Worm (Caenorhabditis elegans) whole organism, L4 larva: ENCODE results near the gene F58D2.5.

Experiments used
- F10B5.3 ChIP-seq: sonication (generic microtip); optimal IDR thresholded peaks from 2 replicates; lab custom pipeline; 2016; ENCODE audit warnings: mild to moderate bottlenecking, missing genetic modification characterization, missing compliant biosample characterization
- F26F4.8 ChIP-seq: fragments of 200-800 bp; sonication (Bioruptor generic); conservative IDR thresholded peaks from 2 replicates; pipeline ENCODE4 v1.3.6; 2022; ENCODE audit warnings: missing genetic modification characterization, missing compliant biosample characterization
- F49E8.2 ChIP-seq: sonication (generic microtip); optimal IDR thresholded peaks from 2 replicates; lab custom pipeline; 2016; ENCODE audit warnings: missing compliant biosample characterization, mild to moderate bottlenecking, missing genetic modification characterization, borderline replicate concordance
- R02D3.7 ChIP-seq: fragments of 150-350 bp; sonication (generic microtip); optimal IDR thresholded peaks from 3 replicates; lab custom pipeline; 2014; ENCODE audit warnings: missing biosample characterization, missing genetic modification characterization
- T20F7.1 ChIP-seq: fragments of 200-800 bp; sonication (Bioruptor generic); optimal IDR thresholded peaks from 2 replicates; lab custom pipeline; 2018; ENCODE audit warnings: mild to moderate bottlenecking, missing genetic modification characterization, missing compliant biosample characterization
- Y105C5A.15 ChIP-seq: fragments of 200-800 bp; sonication (Bioruptor generic); IDR thresholded peaks from 2 replicates; pipeline ENCODE4 v1.3.6; 2022; ENCODE audit warnings: missing genetic modification characterization, missing compliant biosample characterization
- Y48G9A.11 ChIP-seq: fragments of 200-800 bp; sonication (Bioruptor generic); IDR thresholded peaks from 2 replicates; pipeline ENCODE4 v1.3.6; 2022; ENCODE audit warnings: missing genetic modification reagents, missing genetic modification characterization, missing compliant biosample characterization
- Y75B8A.6 ChIP-seq: fragments of 200-800 bp; sonication (Bioruptor generic); IDR thresholded peaks from 2 replicates; pipeline ENCODE4 v1.3.6; 2022; ENCODE audit warnings: missing genetic modification reagents, missing genetic modification characterization, missing compliant biosample characterization
- ZK337.2 ChIP-seq: fragments of 200-800 bp; sonication (Bioruptor generic); IDR thresholded peaks from 2 replicates; pipeline ENCODE4 v1.3.6; 2022; ENCODE audit warnings: missing genetic modification reagents, missing genetic modification characterization, missing compliant biosample characterization
- aly-2 ChIP-seq: sonication (generic microtip); optimal IDR thresholded peaks from 2 replicates; lab custom pipeline; 2018; ENCODE audit warnings: missing biosample characterization, missing genetic modification characterization
- ceh-20 ChIP-seq: fragments of 200-800 bp; sonication (Bioruptor generic); IDR thresholded peaks from 2 replicates; pipeline ENCODE4 v1.3.6; 2022; ENCODE audit warnings: missing genetic modification reagents, missing genetic modification characterization, missing compliant biosample characterization
- ces-1 ChIP-seq: fragments of 150-350 bp; sonication (generic microtip); optimal IDR thresholded peaks from 4 replicates; lab custom pipeline; 2014; ENCODE audit warnings: missing biosample characterization, missing genetic modification reagents, missing genetic modification characterization
- cey-2 ChIP-seq: sonication (generic microtip); optimal IDR thresholded peaks from 3 replicates; lab custom pipeline; 2017; ENCODE audit warnings: missing genetic modification characterization, mild to moderate bottlenecking, missing compliant biosample characterization, antibody characterized with exemption, borderline replicate concordance; ENCODE audit not compliant: insufficient read depth
- daf-12 ChIP-seq: fragments of 150-350 bp; optimal IDR thresholded peaks from 2 replicates; lab custom pipeline; 2014; ENCODE audit warnings: missing biosample characterization, missing genetic modification reagents, missing genetic modification characterization
- daf-19 ChIP-seq: fragments of 200-800 bp; sonication (Bioruptor generic); conservative IDR thresholded peaks from 2 replicates; pipeline ENCODE4 v1.3.6; 2022; ENCODE audit warnings: missing genetic modification characterization, missing compliant biosample characterization
- dmd-6 ChIP-seq: fragments of 200-800 bp; sonication (Bioruptor generic); IDR thresholded peaks from 2 replicates; pipeline ENCODE4 v1.3.6; 2022; ENCODE audit warnings: missing genetic modification reagents, missing genetic modification characterization, missing compliant biosample characterization
- dmd-9 ChIP-seq: fragments of 200-800 bp; sonication (Bioruptor generic); IDR thresholded peaks from 2 replicates; pipeline ENCODE4 v1.3.6; 2022; ENCODE audit warnings: missing genetic modification reagents, missing genetic modification characterization, missing compliant biosample characterization
- duxl-1 ChIP-seq: sonication (generic microtip); optimal IDR thresholded peaks from 2 replicates; lab custom pipeline; 2016; ENCODE audit warnings: mild to moderate bottlenecking, missing genetic modification characterization, moderate library complexity, missing compliant biosample characterization; ENCODE audit not compliant: poor library complexity
- egl-43 ChIP-seq: fragments of 200-800 bp; sonication (Bioruptor generic); IDR thresholded peaks from 2 replicates; pipeline ENCODE4 v1.3.6; 2022; ENCODE audit warnings: missing genetic modification reagents, missing genetic modification characterization, missing compliant biosample characterization
- fkh-10 ChIP-seq: fragments of 150-350 bp; optimal IDR thresholded peaks from 2 replicates; lab custom pipeline; 2014; ENCODE audit warnings: missing biosample characterization, missing genetic modification reagents, missing genetic modification characterization
- hlh-30 ChIP-seq: sonication (generic microtip); optimal IDR thresholded peaks from 2 replicates; lab custom pipeline; 2017; ENCODE audit warnings: antibody characterized with exemption, mild to moderate bottlenecking, missing genetic modification characterization, missing compliant biosample characterization; ENCODE audit not compliant: insufficient read depth
- jun-1 ChIP-seq: fragments of 150-350 bp; optimal IDR thresholded peaks from 2 replicates; lab custom pipeline; 2014; ENCODE audit warnings: missing biosample characterization, missing genetic modification reagents, missing genetic modification characterization
- lim-7 ChIP-seq: fragments of 200-800 bp; sonication (Bioruptor generic); IDR thresholded peaks from 2 replicates; pipeline ENCODE4 v1.3.6; 2022; ENCODE audit warnings: missing genetic modification characterization, missing compliant biosample characterization
- lin-1 ChIP-seq: fragments of 200-800 bp; sonication (Bioruptor generic); IDR thresholded peaks from 2 replicates; pipeline ENCODE4 v1.3.6; 2022; ENCODE audit warnings: missing genetic modification reagents, missing genetic modification characterization, missing compliant biosample characterization
- lin-29 ChIP-seq: fragments of 200-800 bp; sonication (Bioruptor generic); IDR thresholded peaks from 2 replicates; pipeline ENCODE4 v1.3.6; 2022; ENCODE audit warnings: missing genetic modification reagents, missing genetic modification characterization, missing compliant biosample characterization
- lin-38 ChIP-seq: fragments of 200-800 bp; sonication (Bioruptor generic); IDR thresholded peaks from 2 replicates; pipeline ENCODE4 v1.3.6; 2022; ENCODE audit warnings: missing genetic modification reagents, missing genetic modification characterization, missing compliant biosample characterization
- lir-3 ChIP-seq: sonication (generic microtip); optimal IDR thresholded peaks from 2 replicates; lab custom pipeline; 2016; ENCODE audit warnings: mild to moderate bottlenecking, missing genetic modification characterization, missing compliant biosample characterization
- mdl-1 ChIP-seq, 2 experiments: fragments of 150-350 bp in 1 of 2; sonication (generic microtip) in 1 of 2; optimal IDR thresholded peaks; 2 replicates each; lab custom pipeline; 2014 to 2017; ENCODE audit warnings: missing biosample characterization in 2 of 2, missing genetic modification characterization in 2 of 2
- mdt-29 ChIP-seq: fragments of 200-800 bp; sonication (Bioruptor generic); IDR thresholded peaks from 2 replicates; pipeline ENCODE4 v1.3.6; 2022; ENCODE audit warnings: missing genetic modification reagents, missing genetic modification characterization, missing compliant biosample characterization
- nhr-10 ChIP-seq: fragments of 150-350 bp; optimal IDR thresholded peaks from 2 replicates; lab custom pipeline; 2014; ENCODE audit warnings: missing biosample characterization, missing genetic modification characterization
- nhr-11 ChIP-seq: fragments of 150-350 bp; optimal IDR thresholded peaks from 2 replicates; lab custom pipeline; 2014; ENCODE audit warnings: missing biosample characterization, missing genetic modification characterization
- nhr-111 ChIP-seq: fragments of 200-800 bp; sonication (Bioruptor generic); optimal IDR thresholded peaks from 2 replicates; lab custom pipeline; 2018; ENCODE audit warnings: mild to moderate bottlenecking, missing genetic modification characterization, missing compliant biosample characterization
- nhr-237 ChIP-seq: sonication (generic microtip); optimal IDR thresholded peaks from 2 replicates; lab custom pipeline; 2017; ENCODE audit warnings: missing biosample characterization, missing genetic modification characterization
- nhr-25 ChIP-seq: sonication (generic microtip); optimal IDR thresholded peaks from 2 replicates; lab custom pipeline; 2017; ENCODE audit warnings: missing genetic modification characterization, mild to moderate bottlenecking, missing compliant biosample characterization, antibody characterized with exemption, moderate library complexity, borderline replicate concordance; ENCODE audit not compliant: insufficient read depth
- nhr-28 ChIP-seq: fragments of 150-350 bp; optimal IDR thresholded peaks from 2 replicates; lab custom pipeline; 2014; ENCODE audit warnings: missing biosample characterization, missing genetic modification characterization
- nhr-42 ChIP-seq: fragments of 200-800 bp; sonication (Bioruptor generic); IDR thresholded peaks from 2 replicates; pipeline ENCODE4 v1.3.6; 2022; ENCODE audit warnings: missing genetic modification characterization, missing compliant biosample characterization
- nhr-76 ChIP-seq: fragments of 150-350 bp; optimal IDR thresholded peaks from 2 replicates; lab custom pipeline; 2014; ENCODE audit warnings: missing biosample characterization, missing genetic modification characterization
- nhr-77 ChIP-seq: fragments of 150-350 bp; optimal IDR thresholded peaks from 2 replicates; lab custom pipeline; 2014; ENCODE audit warnings: missing biosample characterization, missing genetic modification characterization
- rbr-2 ChIP-seq: sonication (generic microtip); optimal IDR thresholded peaks from 2 replicates; lab custom pipeline; 2016; ENCODE audit warnings: missing genotype, missing genetic modification characterization, missing compliant biosample characterization
- saeg-2 ChIP-seq: fragments of 200-800 bp; sonication (Bioruptor generic); IDR thresholded peaks from 2 replicates; pipeline ENCODE4 v1.3.6; 2022; ENCODE audit warnings: missing genetic modification reagents, missing genetic modification characterization, missing compliant biosample characterization
- sdz-12 ChIP-seq: fragments of 200-800 bp; sonication (Bioruptor generic); optimal IDR thresholded peaks from 2 replicates; lab custom pipeline; 2018; ENCODE audit warnings: mild to moderate bottlenecking, missing genetic modification characterization, missing compliant biosample characterization
- unc-130 ChIP-seq: sonication (generic microtip); optimal IDR thresholded peaks from 2 replicates; lab custom pipeline; 2016; ENCODE audit warnings: missing genetic modification reagents, missing genetic modification characterization, missing compliant biosample characterization
- zag-1 ChIP-seq: fragments of 150-350 bp; optimal IDR thresholded peaks from 2 replicates; lab custom pipeline; 2014; ENCODE audit warnings: missing biosample characterization, missing genetic modification characterization
- zfp-3 ChIP-seq: fragments of 200-800 bp; sonication (Bioruptor generic); conservative IDR thresholded peaks from 2 replicates; pipeline ENCODE4 v1.3.6; 2022; ENCODE audit warnings: missing genetic modification reagents, missing genetic modification characterization, missing compliant biosample characterization
- ztf-11 ChIP-seq: fragments of 150-350 bp; optimal IDR thresholded peaks from 2 replicates; lab custom pipeline; 2014; ENCODE audit warnings: missing biosample characterization, missing genetic modification characterization

Gene F58D2.5

DNA sequence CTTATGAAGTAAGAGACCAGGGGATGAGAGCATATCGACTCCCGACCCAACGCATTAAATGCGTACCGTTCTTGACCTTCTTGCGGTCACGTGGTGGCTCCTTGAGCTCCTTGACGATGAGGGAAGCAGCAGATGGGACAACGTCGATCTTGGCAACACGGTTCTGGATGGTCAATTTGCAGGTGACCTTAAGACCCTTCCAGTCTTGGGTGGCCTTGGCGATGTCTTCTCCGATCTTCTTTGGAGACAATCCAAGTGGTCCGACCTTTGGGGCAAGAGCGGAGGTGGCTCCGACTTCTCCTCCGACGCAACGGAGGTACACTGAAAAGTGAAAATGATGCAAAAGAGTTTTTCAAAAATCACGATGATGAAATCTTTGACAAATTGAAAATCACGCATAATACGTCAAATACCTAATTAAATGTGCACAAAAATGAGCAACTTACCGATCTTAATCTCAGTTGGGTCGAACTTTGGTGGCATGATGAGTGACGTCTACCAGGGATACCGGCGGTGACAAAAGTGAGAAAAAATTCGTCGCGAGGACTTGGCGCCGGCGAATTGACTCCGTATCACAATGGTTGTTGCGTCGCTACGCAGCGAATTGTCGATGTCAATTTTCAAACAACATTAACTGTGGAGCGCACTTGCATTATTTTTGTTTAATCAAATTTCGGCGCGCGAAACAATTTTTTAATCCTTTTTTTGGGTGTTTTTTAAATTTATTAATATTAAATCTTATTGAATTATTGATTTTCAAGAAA is 47.1 kb upstream of the F58D2.5 start, which contains the start of gene rpl-12 (continued):
- peak; percentile 70 for TF ChIP-seq aly-2 (tag; lab: Kevin White, UChicago)
- peak; percentile 94 for TF ChIP-seq dmd-9
- TF ChIP-seq ces-1 (GFP tag; lab: Kevin White, UChicago): peak; percentile 97
- TF ChIP-seq R02D3.7 (tag; lab: Kevin White, UChicago): no peak
- TF ChIP-seq Y105C5A.15 (GFP tag; lab: Robert Waterston, UW): no peak
- peak; percentile 93 for TF ChIP-seq jun-1 (tag; lab: Kevin White, UChicago)
- TF ChIP-seq F26F4.8 (GFP tag; lab: Robert Waterston, UW): no peak

DNA sequence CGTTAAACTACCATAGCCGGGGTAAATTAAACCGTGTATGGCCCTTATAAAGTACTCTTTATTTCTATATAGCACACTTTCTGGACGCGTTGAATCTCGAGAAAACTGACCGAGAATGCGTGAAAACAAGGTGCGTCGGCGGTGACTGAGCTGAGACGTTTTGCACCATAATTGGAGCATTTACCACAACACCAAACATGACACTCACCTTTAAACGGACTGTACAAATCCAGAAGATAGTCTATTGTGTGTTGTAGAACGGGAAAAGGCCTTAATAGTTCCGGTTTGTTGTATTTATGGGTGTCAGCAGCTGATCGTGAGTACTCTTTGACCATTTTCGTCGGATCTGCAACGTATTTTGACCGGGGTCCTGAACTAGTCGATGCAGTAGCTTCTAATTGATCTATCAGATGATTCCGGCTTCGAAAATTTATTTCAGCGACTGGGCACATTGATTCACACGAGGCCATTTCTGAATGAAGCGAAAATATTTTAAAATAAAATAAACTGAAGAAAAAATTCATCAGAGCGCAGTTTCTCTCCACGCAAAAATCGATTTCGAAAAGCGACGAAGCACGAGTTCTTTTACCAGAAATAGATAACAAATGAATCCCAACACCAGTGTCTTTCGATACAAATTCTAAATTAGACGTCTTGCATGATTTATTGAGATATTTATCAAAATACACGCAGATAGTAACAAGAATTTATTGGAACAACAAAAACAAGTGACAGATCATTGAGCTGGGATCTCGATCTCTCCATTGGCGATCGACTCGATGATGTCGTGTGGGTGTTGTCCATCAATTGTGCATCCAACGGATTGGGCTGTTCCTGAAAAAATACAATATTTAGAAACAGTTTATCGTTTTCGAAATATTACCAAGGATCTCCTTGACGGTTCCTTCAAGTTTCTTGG is 46.1 kb upstream of the F58D2.5 start, which contains the start of gene tag-115:
Gene tag-115 (minus strand): TSS at position 472 of the 919 bp plus-strand sequence.
- TF ChIP-seq nhr-76: no peak
- TF ChIP-seq Y75B8A.6 (GFP tag; lab: Robert Waterston, UW): 0 out of 2 replicates have a peak, but pooled peaks have one; percentile 34
- TF ChIP-seq ceh-20 (GFP tag; lab: Robert Waterston, UW): no peak
- TF ChIP-seq F10B5.3 (tag; lab: Kevin White, UChicago): no peak
- no peak for TF ChIP-seq sdz-12 (GFP tag; lab: Kevin White, UChicago)
- peak; percentile 53; the same call in 1 of the 2 replicates for TF ChIP-seq lin-1 (GFP tag; lab: Robert Waterston, UW)
- TF ChIP-seq ZK337.2 (GFP tag; lab: Robert Waterston, UW): no peak
- TF ChIP-seq nhr-42: no peak
- peak; percentile 50; the same call in 1 of the 2 replicates for TF ChIP-seq Y48G9A.11 (GFP tag; lab: Robert Waterston, UW)
- no peak for TF ChIP-seq nhr-77 (tag; lab: Kevin White, UChicago)
- TF ChIP-seq hlh-30 (tag; lab: Kevin White, UChicago): peak; percentile 25
- peak; percentile 9 for TF ChIP-seq nhr-25
- TF ChIP-seq nhr-111 (GFP tag; lab: Kevin White, UChicago): no peak
- TF ChIP-seq nhr-237 (tag; lab: Kevin White, UChicago): no peak
- no peak for TF ChIP-seq rbr-2
- no peak for TF ChIP-seq zfp-3
- no peak for TF ChIP-seq saeg-2 (GFP tag; lab: Robert Waterston, UW)
- TF ChIP-seq ces-1 (GFP tag; lab: Kevin White, UChicago): no peak
- no peak for TF ChIP-seq nhr-10 (tag; lab: Kevin White, UChicago)
- TF ChIP-seq duxl-1 (tag; lab: Kevin White, UChicago): peak; percentile 56
- TF ChIP-seq egl-43: no peak
- TF ChIP-seq cey-2 (tag; lab: Kevin White, UChicago): no peak
- TF ChIP-seq dmd-6 (GFP tag; lab: Robert Waterston, UW): no peak
- no peak for TF ChIP-seq mdl-1 (tag; optimal IDR thresholded peaks at IDR 0.05; lab: Kevin White, UChicago)
- TF ChIP-seq ztf-11: no peak
- 0 out of 2 replicates have a peak, but pooled peaks have one; percentile 57 for TF ChIP-seq daf-19 (GFP tag; lab: Robert Waterston, UW)
- no peak for TF ChIP-seq T20F7.1 (GFP tag; lab: Kevin White, UChicago)
- no peak for TF ChIP-seq zag-1 (tag; lab: Kevin White, UChicago)
- TF ChIP-seq mdt-29 (GFP tag; lab: Robert Waterston, UW): no peak
- TF ChIP-seq fkh-10 (GFP tag; lab: Kevin White, UChicago): no peak
- no peak for TF ChIP-seq nhr-11
- peak; percentile 69 for TF ChIP-seq F49E8.2 (tag; lab: Kevin White, UChicago)
- TF ChIP-seq lir-3 (tag; lab: Kevin White, UChicago): no peak
- 0 out of 2 replicates have a peak, but pooled peaks have one; percentile 23 for TF ChIP-seq lim-7 (GFP tag; lab: Robert Waterston, UW)
- TF ChIP-seq unc-130: peak; percentile 75
- TF ChIP-seq nhr-28: no peak
- peak; percentile 85 for TF ChIP-seq lin-38 (GFP tag; lab: Robert Waterston, UW)
- no peak for TF ChIP-seq lin-29 (GFP tag; lab: Robert Waterston, UW)
- TF ChIP-seq F26F4.8 (GFP tag; lab: Robert Waterston, UW): no peak; the same call in 1 of the 2 replicates
- TF ChIP-seq daf-12 (tag; lab: Kevin White, UChicago): no peak
